Worm (Caenorhabditis elegans): ENCODE results near the gene T27D12.1.

T27D12.1 gene

ce11 chrII:11889420-11890075 lies 47.1 kb downstream of the T27D12.1 start (continued):
- TF ChIP-seq C17E4.6 (GFP tag; IDR thresholded peaks at IDR 0.05): no peak
- TF ChIP-seq dpff-1 (tag; optimal IDR thresholded peaks at IDR 0.05): no peak
- no peak for TF ChIP-seq ceh-58 (GFP tag; IDR thresholded peaks at IDR 0.05)

- TF ChIP-seq mes-4 (tag; optimal IDR thresholded peaks at IDR 0.05) (no peak), bed-1 (GFP tag; IDR thresholded peaks at IDR 0.05) (no peak), hmg-1.2 (GFP tag; IDR thresholded peaks at IDR 0.05) (no peak), F22D6.2 (tag; optimal IDR thresholded peaks at IDR 0.05) (no peak), tlf-1 (GFP tag; optimal IDR thresholded peaks at IDR 0.05) (no peak), F10E7.11 (tag; optimal IDR thresholded peaks at IDR 0.05) (no peak), hsf-1 (GFP tag; IDR thresholded peaks at IDR 0.05) (no peak), lin-35 (GFP tag; optimal IDR thresholded peaks at IDR 0.05) (no peak), let-607 (tag; optimal IDR thresholded peaks at IDR 0.05) (no peak), sptf-2 (GFP tag; optimal IDR thresholded peaks at IDR 0.05) (no peak), B0019.2 (GFP tag; conservative IDR thresholded peaks at IDR 0.05) (no peak), lin-26 (GFP tag; IDR thresholded peaks at IDR 0.05) (no peak), him-1 (tag; optimal IDR thresholded peaks at IDR 0.05) (no peak), lsy-27 (tag; optimal IDR thresholded peaks at IDR 0.05; ENCODE audit: borderline replicate concordance, insufficient read depth) (no peak), ztf-26 (tag; optimal IDR thresholded peaks at IDR 0.05) (no peak), Y79H2A.3 (GFP tag; conservative IDR thresholded peaks at IDR 0.05) (no peak), madf-8 (GFP tag; conservative IDR thresholded peaks at IDR 0.05) (no peak), sdz-38 (tag; optimal IDR thresholded peaks at IDR 0.05) (no peak), F57C9.4 (tag; optimal IDR thresholded peaks at IDR 0.05) (no peak)
These were observed 48.2 kb downstream of the T27D12.1 start for ce11 chrII:11890596-11890995.

ce11 chrII:11893323-11893722 lies 50.9 kb downstream of the T27D12.1 start, which contains the start of gene ZK930.2:
TSS of gene ZK930.2 (minus strand) at chrII:11893423.
- TF ChIP-seq B0035.1 (tag; optimal IDR thresholded peaks at IDR 0.05) (no peak), sdz-38 (tag; optimal IDR thresholded peaks at IDR 0.05) (no peak), akir-1 (GFP tag; optimal IDR thresholded peaks at IDR 0.05) (no peak), lin-54 (GFP tag; optimal IDR thresholded peaks at IDR 0.05) (no peak), him-1 (tag; optimal IDR thresholded peaks at IDR 0.05) (no peak), bed-2 (GFP tag; IDR thresholded peaks at IDR 0.05) (no peak), egl-18 (GFP tag; IDR thresholded peaks at IDR 0.05) (no peak)
